Worm (Caenorhabditis elegans): ENCODE measurements around the gene Y32G9A.3.

DNA sequence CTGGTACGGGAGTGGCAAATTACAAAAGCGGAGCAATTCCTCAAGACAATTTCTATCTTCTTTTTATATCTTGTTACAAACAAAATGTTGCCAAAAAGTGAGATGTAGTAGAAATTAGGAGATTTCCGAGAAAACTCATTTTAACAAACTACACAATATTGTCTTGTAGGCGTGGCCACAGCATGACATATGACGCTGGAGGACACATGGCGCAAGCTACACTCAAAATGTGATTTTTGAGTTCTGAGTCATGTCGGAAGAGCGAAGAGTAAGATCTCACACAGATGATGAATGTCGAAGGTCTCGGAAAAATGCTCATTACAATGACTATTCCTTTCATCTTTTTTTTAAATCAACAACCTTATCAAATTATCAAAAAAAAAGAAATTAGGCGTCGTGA is 50.3 kb downstream of the Y32G9A.3 start, which contains the start of gene Y40B10B.1:
- TF ChIP-seq flt-1 (GFP tag; IDR thresholded peaks at IDR 0.05), result no peak
- no peak for TF ChIP-seq T22C8.4 (GFP tag; IDR thresholded peaks at IDR 0.05)
- no peak for TF ChIP-seq med-1 (GFP tag; optimal IDR thresholded peaks at IDR 0.05; ENCODE audit: insufficient read depth)
- TF ChIP-seq cog-1 (tag; optimal IDR thresholded peaks at IDR 0.05), result no peak
- TF ChIP-seq ztf-23 (GFP tag; IDR thresholded peaks at IDR 0.05), result no peak
- no peak for TF ChIP-seq ref-1 (GFP tag; conservative IDR thresholded peaks at IDR 0.05)

Data from whole organism, midembryonic.